Fruit fly (Drosophila melanogaster): Measurements from ENCODE around the gene Pdp1.

The Pdp1 gene

DNA sequence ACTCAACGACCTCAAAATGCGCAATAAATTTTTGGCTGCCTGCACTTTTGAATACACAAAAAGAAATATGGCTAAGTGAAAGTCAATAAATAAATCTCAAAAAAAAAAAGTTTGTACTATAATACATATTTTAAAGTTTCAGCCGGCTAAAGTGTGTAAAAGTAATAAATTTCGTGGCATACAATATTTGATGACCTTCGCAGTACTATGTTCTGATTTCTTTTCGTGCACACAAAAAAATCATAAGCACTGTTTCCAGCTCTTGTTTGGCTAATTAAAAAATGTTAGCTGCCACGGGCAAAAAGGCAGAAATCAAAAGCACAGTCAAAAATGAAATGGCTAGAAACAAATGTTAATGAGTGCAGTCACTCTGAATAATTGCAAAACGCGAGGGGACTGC, 74.9 kb downstream of the Pdp1 start (continued):
- peak; percentile 92 for TF ChIP-seq CG32264 (GFP tag; optimal IDR thresholded peaks at IDR 0.05)
- peak; percentile 97 for TF ChIP-seq h (GFP tag; optimal IDR thresholded peaks at IDR 0.05)
- TF ChIP-seq dmrt93B (GFP tag; optimal IDR thresholded peaks at IDR 0.05): peak; percentile 90
- TF ChIP-seq tai (GFP tag; optimal IDR thresholded peaks at IDR 0.05): peak; percentile 84

DNA sequence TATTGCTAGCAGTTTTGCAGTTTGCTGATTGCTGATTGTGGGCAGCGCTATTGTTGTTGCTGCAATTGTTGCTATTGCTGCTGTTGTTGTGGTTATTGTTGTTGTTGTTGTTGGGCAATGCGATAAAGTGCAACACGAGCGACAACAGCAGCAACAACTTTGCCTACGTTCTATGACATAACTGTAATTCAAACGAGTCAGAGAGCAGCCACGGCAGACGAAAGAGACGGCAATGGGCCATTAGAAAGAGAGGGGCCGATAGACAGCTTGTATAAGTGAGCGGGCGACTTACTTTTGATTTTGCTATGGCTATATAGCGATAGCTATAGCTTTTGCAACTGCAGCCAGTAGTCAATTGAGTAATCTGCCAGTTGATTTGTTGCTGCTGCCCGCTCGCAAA, 76.9 kb downstream of the Pdp1 start:
- TF ChIP-seq pan (optimal IDR thresholded peaks at IDR 0.05) (no peak), CrebA (GFP tag; optimal IDR thresholded peaks at IDR 0.05; ENCODE audit: borderline replicate concordance) (no peak), Hr83 (GFP tag; optimal IDR thresholded peaks at IDR 0.05; ENCODE audit: poor library complexity, severe bottlenecking) (no peak), Mio (GFP tag; optimal IDR thresholded peaks at IDR 0.05) (no peak), brk (GFP tag; optimal IDR thresholded peaks at IDR 0.05) (no peak), HLH106 (tag; optimal IDR thresholded peaks at IDR 0.05) (no peak), Hr78 (GFP tag; optimal IDR thresholded peaks at IDR 0.05) (no peak)

DNA sequence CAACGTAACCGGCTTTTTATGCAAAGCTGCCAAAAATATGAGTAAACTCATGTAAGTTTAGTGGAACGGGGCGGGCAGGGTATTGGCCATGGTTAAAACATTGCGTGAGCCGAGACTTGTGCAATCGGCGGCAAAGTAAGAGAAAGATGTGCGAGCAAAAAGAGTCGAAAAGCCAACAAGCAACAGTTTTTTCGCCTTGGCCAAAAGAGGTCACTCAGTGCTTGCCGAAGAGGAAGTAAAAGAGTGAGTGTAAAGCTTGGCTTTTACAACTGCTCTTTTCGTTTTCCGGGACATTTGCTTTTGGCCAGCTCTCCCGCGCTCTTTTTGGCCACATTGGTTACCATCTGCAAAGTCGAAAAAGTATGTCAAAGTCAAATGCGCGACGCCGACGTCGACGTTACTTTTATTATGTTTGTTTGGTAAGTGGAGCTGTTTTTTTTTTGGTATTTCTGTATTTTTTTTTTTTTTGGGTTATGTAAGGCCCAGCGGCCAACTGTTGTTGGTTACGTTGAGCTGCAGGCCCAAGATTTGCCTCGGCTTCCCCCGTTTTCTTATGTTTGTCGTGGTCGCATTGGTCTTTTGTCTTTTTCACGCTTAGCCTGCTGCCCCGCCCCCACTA, 79.3 kb downstream of the Pdp1 start:
- TF ChIP-seq fru (GFP tag; optimal IDR thresholded peaks at IDR 0.05) (peak; percentile 56), dmrt93B (GFP tag; optimal IDR thresholded peaks at IDR 0.05) (no peak), Hr83 (GFP tag; optimal IDR thresholded peaks at IDR 0.05; ENCODE audit: poor library complexity, severe bottlenecking) (no peak), Hr78 (GFP tag; optimal IDR thresholded peaks at IDR 0.05) (no peak), sv (GFP tag; optimal IDR thresholded peaks at IDR 0.05) (no peak)

DNA sequence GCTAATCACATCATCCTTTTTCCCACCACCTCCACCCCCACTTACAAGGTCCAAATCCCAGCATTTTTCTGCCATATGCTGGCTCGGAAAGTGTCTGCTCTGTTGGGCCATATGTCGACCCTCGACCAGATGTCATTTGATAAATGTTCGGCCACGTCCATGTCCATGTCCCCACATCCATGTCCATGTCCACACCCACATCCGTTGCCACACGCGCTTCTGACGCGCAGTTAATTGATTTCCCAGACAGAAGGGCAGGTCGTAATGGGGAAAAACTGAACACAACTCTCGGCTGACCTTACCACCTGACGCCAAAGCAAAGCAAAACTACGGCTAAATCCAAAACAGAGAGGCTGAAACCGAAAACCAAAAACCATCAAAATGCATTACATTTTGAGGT, 80.2 kb downstream of the Pdp1 start:
- TF ChIP-seq sv (GFP tag; optimal IDR thresholded peaks at IDR 0.05): no peak
- no peak for TF ChIP-seq N (GFP tag; optimal IDR thresholded peaks at IDR 0.05)
- TF ChIP-seq dl (GFP tag; optimal IDR thresholded peaks at IDR 0.05; ENCODE audit: insufficient read depth in 1 of 2, partially characterized antibody in 2 of 2): no peak
- TF ChIP-seq psq (GFP tag; optimal IDR thresholded peaks at IDR 0.05): no peak
- no peak for TF ChIP-seq jim (GFP tag; optimal IDR thresholded peaks at IDR 0.05)
- no peak for TF ChIP-seq usp (GFP tag; optimal IDR thresholded peaks at IDR 0.05)
- no peak for TF ChIP-seq h (GFP tag; optimal IDR thresholded peaks at IDR 0.05)
- no peak for TF ChIP-seq CG32264 (GFP tag; optimal IDR thresholded peaks at IDR 0.05)
- no peak for TF ChIP-seq fru (GFP tag; optimal IDR thresholded peaks at IDR 0.05)
- no peak for TF ChIP-seq tai (GFP tag; optimal IDR thresholded peaks at IDR 0.05)
- no peak for TF ChIP-seq CG9705 (GFP tag; optimal IDR thresholded peaks at IDR 0.05)
- TF ChIP-seq Hnf4 (GFP tag; optimal IDR thresholded peaks at IDR 0.05): no peak
- TF ChIP-seq GATAd (GFP tag; optimal IDR thresholded peaks at IDR 0.05): no peak
- no peak for TF ChIP-seq Dfd (GFP tag; optimal IDR thresholded peaks at IDR 0.05)
- no peak for TF ChIP-seq dmrt93B (GFP tag; optimal IDR thresholded peaks at IDR 0.05)
- TF ChIP-seq HLH106 (tag; optimal IDR thresholded peaks at IDR 0.05): no peak
- TF ChIP-seq pan (optimal IDR thresholded peaks at IDR 0.05): no peak
- no peak for TF ChIP-seq Mio (GFP tag; optimal IDR thresholded peaks at IDR 0.05)
- TF ChIP-seq brk (GFP tag; optimal IDR thresholded peaks at IDR 0.05): no peak

DNA sequence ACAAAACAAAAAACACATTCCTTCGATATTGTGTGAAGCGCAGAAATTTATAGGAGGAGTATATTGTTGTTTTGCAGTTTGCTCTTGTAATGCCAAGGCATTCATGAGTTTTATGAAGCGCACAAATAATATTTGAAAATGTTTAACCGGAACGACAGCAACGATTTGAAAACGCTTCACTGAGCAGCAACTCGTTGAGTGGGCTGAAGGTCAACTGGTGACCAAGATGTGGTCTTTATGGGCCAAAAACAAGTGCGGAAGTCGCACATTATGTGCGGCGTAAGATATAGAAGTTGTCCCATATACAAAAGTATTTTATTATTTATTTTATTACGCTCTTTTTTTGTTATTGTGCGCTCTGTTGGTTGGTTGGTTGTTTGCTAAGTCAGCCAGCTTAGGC, 80.9 kb downstream of the Pdp1 start:
- TF ChIP-seq CG9705 (GFP tag; optimal IDR thresholded peaks at IDR 0.05): no peak
- no peak for TF ChIP-seq pan (optimal IDR thresholded peaks at IDR 0.05)
- no peak for TF ChIP-seq psq (GFP tag; optimal IDR thresholded peaks at IDR 0.05)
- no peak for TF ChIP-seq dsf (GFP tag; optimal IDR thresholded peaks at IDR 0.05; ENCODE audit: borderline replicate concordance)
- TF ChIP-seq sv (GFP tag; optimal IDR thresholded peaks at IDR 0.05): no peak
- no peak for TF ChIP-seq rgr (GFP tag; optimal IDR thresholded peaks at IDR 0.05)
- TF ChIP-seq HLH106 (tag; optimal IDR thresholded peaks at IDR 0.05): no peak
- no peak for TF ChIP-seq Mio (GFP tag; optimal IDR thresholded peaks at IDR 0.05)
- TF ChIP-seq woc (GFP tag; optimal IDR thresholded peaks at IDR 0.05): no peak
- TF ChIP-seq CG32264 (GFP tag; optimal IDR thresholded peaks at IDR 0.05): no peak
- TF ChIP-seq GATAd (GFP tag; optimal IDR thresholded peaks at IDR 0.05): no peak
- TF ChIP-seq Abd-B (GFP tag; optimal IDR thresholded peaks at IDR 0.05): no peak
- no peak for TF ChIP-seq Hr78 (GFP tag; optimal IDR thresholded peaks at IDR 0.05)
- TF ChIP-seq h (GFP tag; optimal IDR thresholded peaks at IDR 0.05): no peak
- no peak for TF ChIP-seq Dfd (GFP tag; optimal IDR thresholded peaks at IDR 0.05)
- no peak for TF ChIP-seq sage (GFP tag; optimal IDR thresholded peaks at IDR 0.05)

DNA sequence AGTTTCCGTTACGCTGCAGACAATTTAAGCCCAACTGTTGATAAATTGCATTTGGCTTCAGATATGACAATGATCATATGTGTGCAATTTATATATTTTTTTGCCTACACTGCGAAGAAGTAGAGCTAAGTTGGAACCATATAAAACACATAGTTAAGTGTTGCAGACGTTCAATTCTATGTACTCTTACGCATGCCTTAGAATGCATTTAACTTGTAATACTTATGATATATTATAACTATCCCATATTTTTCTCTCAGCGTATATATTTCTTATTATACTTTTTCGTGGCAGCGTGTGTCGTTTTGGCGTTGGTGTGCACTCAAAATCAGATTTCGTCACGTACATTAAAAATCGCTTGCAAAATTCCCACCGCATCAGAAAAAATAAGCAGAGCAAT, 83.8 kb downstream of the Pdp1 start:
- TF ChIP-seq HLH106 (tag; optimal IDR thresholded peaks at IDR 0.05): peak; percentile 82
- TF ChIP-seq Hnf4 (GFP tag; optimal IDR thresholded peaks at IDR 0.05): peak; percentile 74
- TF ChIP-seq pan (optimal IDR thresholded peaks at IDR 0.05): no peak
- TF ChIP-seq rgr (GFP tag; optimal IDR thresholded peaks at IDR 0.05): peak; percentile 83
- no peak for TF ChIP-seq Vsx2 (GFP tag; optimal IDR thresholded peaks at IDR 0.05; ENCODE audit: partially characterized antibody)
- TF ChIP-seq h (GFP tag; optimal IDR thresholded peaks at IDR 0.05): peak; percentile 85
- TF ChIP-seq sage (GFP tag; optimal IDR thresholded peaks at IDR 0.05): peak; percentile 63
- peak; percentile 26 for TF ChIP-seq dsf (GFP tag; optimal IDR thresholded peaks at IDR 0.05; ENCODE audit: borderline replicate concordance)
- TF ChIP-seq Myc (optimal IDR thresholded peaks at IDR 0.05): no peak
- TF ChIP-seq Rel (GFP tag; optimal IDR thresholded peaks at IDR 0.05): no peak
- TF ChIP-seq Rel (tag; optimal IDR thresholded peaks at IDR 0.05): peak; percentile 31
- TF ChIP-seq Jra (GFP tag; optimal IDR thresholded peaks at IDR 0.05): peak; percentile 9
- peak; percentile 62 for TF ChIP-seq dmrt93B (GFP tag; optimal IDR thresholded peaks at IDR 0.05)
- TF ChIP-seq Sp1 (GFP tag; optimal IDR thresholded peaks at IDR 0.05): peak; percentile 73
- peak; percentile 70 for TF ChIP-seq br (GFP tag; optimal IDR thresholded peaks at IDR 0.05)
- peak; percentile 69 for TF ChIP-seq OdsH (GFP tag; optimal IDR thresholded peaks at IDR 0.05)
- TF ChIP-seq psq (GFP tag; optimal IDR thresholded peaks at IDR 0.05): peak; percentile 56
- TF ChIP-seq Hr78 (GFP tag; optimal IDR thresholded peaks at IDR 0.05): no peak
- peak; percentile 38 for TF ChIP-seq brk (GFP tag; optimal IDR thresholded peaks at IDR 0.05)
- no peak for TF ChIP-seq CrebA (GFP tag; optimal IDR thresholded peaks at IDR 0.05; ENCODE audit: borderline replicate concordance)
- peak; percentile 74 for TF ChIP-seq ey (GFP tag; optimal IDR thresholded peaks at IDR 0.05)
- TF ChIP-seq tai (GFP tag; optimal IDR thresholded peaks at IDR 0.05): peak; percentile 68
- peak; percentile 63 for TF ChIP-seq CG32264 (GFP tag; optimal IDR thresholded peaks at IDR 0.05)

Measured in whole organism, wandering third instar larva.